Worm (Caenorhabditis elegans): ENCODE results near the gene C35D10.3.

DNA sequence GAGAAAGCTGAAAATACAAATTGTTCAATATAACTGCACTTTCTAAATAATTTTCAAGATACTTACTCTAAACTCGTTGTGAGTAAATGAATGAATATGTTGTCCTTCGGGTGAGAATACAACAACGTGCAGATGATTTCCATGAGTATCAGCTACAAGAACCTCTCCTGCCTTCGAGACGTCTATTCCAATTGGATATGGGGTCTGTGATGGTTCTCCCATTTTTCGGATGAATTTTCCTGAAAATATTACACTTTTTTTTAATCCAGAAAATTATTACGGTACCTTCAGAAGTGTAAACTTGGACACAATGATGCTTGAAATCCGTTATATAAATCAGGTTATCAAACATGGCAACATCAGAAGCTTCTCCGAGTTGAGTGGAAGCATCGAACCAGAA is 26.6 kb downstream of the C35D10.3 start:
- TF ChIP-seq pha-4 (tag; optimal IDR thresholded peaks at IDR 0.05) = no peak
- no peak for TF ChIP-seq dve-1 (tag; optimal IDR thresholded peaks at IDR 0.05)
- no peak for TF ChIP-seq ama-1 (optimal IDR thresholded peaks at IDR 0.05)
- TF ChIP-seq ceh-14 (tag; optimal IDR thresholded peaks at IDR 0.05) = no peak
- TF ChIP-seq nfya-1 (tag; optimal IDR thresholded peaks at IDR 0.05) = no peak
- TF ChIP-seq ceh-18 (tag; optimal IDR thresholded peaks at IDR 0.05) = no peak
- no peak for TF ChIP-seq pqm-1 (tag; optimal IDR thresholded peaks at IDR 0.05)
- no peak for TF ChIP-seq dmd-4 (tag; optimal IDR thresholded peaks at IDR 0.05; ENCODE audit: borderline replicate concordance)
- no peak for TF ChIP-seq nhr-232 (tag; optimal IDR thresholded peaks at IDR 0.05)
- no peak for TF ChIP-seq tbx-2 (tag; optimal IDR thresholded peaks at IDR 0.05)
